Worm (Caenorhabditis elegans) whole organism, early embryonic: ENCODE data around the gene F53C11.1.

ENCODE experiments used
- F13C5.2 ChIP-seq: sonication (generic microtip); optimal IDR thresholded peaks from 2 replicates; lab custom pipeline; 2017; ENCODE audit warnings: mild to moderate bottlenecking, missing genetic modification characterization, inconsistent platforms, missing compliant biosample characterization
- aly-1 ChIP-seq: sonication (generic microtip); optimal IDR thresholded peaks from 2 replicates; lab custom pipeline; 2016; ENCODE audit warnings: missing genetic modification characterization, missing compliant biosample characterization
- ama-1 ChIP-seq: fragments of 150-350 bp; optimal IDR thresholded peaks from 2 replicates; lab custom pipeline; 2014
- ceh-13 ChIP-seq: fragments of 200-800 bp; sonication (Bioruptor generic); optimal IDR thresholded peaks from 2 replicates; lab custom pipeline; 2018; ENCODE audit warnings: mild to moderate bottlenecking, missing genetic modification characterization, missing compliant biosample characterization
- ceh-36 ChIP-seq: sonication (generic microtip); optimal IDR thresholded peaks from 2 replicates; lab custom pipeline; 2016; ENCODE audit warnings: missing genetic modification characterization, inconsistent platforms, missing compliant biosample characterization
- ets-7 ChIP-seq: sonication (generic microtip); optimal IDR thresholded peaks from 2 replicates; lab custom pipeline; 2016; ENCODE audit warnings: missing genotype, missing genetic modification characterization, missing compliant biosample characterization
- flt-1 ChIP-seq: fragments of 200-800 bp; sonication (Bioruptor generic); IDR thresholded peaks from 2 replicates; pipeline ENCODE4 v1.3.6; 2022; ENCODE audit warnings: missing genetic modification characterization, missing compliant biosample characterization
- hmbx-1 ChIP-seq: sonication (generic microtip); optimal IDR thresholded peaks from 2 replicates; lab custom pipeline; 2016; ENCODE audit warnings: mild to moderate bottlenecking, missing genetic modification characterization, missing compliant biosample characterization
- hnd-1 ChIP-seq: sonication (generic microtip); optimal IDR thresholded peaks from 2 replicates; lab custom pipeline; 2016; ENCODE audit warnings: missing genetic modification characterization, missing compliant biosample characterization
- pes-1 ChIP-seq: fragments of 200-800 bp; sonication (Bioruptor generic); IDR thresholded peaks from 2 replicates; pipeline ENCODE4 v1.3.6; 2022; ENCODE audit warnings: missing genetic modification reagents, missing genetic modification characterization, missing compliant biosample characterization
- tra-4 ChIP-seq: sonication (generic microtip); optimal IDR thresholded peaks from 2 replicates; lab custom pipeline; 2017; ENCODE audit warnings: missing genetic modification characterization, missing compliant biosample characterization

DNA sequence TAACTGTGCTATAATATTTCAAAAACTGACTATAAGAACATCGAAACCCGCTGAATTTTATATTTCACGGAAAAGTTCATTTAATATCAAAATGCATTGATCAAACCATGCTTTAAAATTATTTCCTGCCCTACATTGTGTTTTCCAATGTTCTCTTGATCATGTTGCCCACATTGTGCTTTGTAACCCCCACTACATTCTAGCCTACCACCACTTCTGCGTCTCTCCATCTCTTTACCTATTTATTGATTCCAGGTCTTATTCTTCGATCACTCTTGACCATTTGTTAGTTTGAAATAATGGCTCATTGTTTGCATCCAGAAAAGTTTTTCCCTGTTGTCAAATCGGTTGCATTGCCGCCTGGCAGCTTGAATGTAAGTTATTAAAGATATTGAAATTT, 6.6 kb downstream of the F53C11.1 start, which contains the start of gene decr-1.1:
- TF ChIP-seq pes-1: no peak
- no peak for TF ChIP-seq hnd-1
- TF ChIP-seq flt-1 (GFP tag; lab: Robert Waterston, UW): no peak
- TF ChIP-seq ceh-13 (GFP tag; lab: Kevin White, UChicago): no peak
- TF ChIP-seq ama-1: no peak
- TF ChIP-seq F13C5.2 (tag; lab: Kevin White, UChicago): no peak
- TF ChIP-seq hmbx-1 (tag; lab: Kevin White, UChicago): no peak
- no peak for TF ChIP-seq aly-1 (tag; lab: Kevin White, UChicago)
- TF ChIP-seq ceh-36 (tag; lab: Kevin White, UChicago): no peak
- TF ChIP-seq tra-4: no peak
- TF ChIP-seq ets-7: no peak
